Worm (Caenorhabditis elegans): ENCODE data around the gene B0334.10.

Gene B0334.10

ce11 chrII:11547254-11547687 lies 29.0 kb downstream of the B0334.10 start, which contains the start of gene F54D5.7:
Gene F54D5.7, plus strand, starts transcription at chrII:11547517.
- no peak for TF ChIP-seq ztf-28 (GFP tag; IDR thresholded peaks at IDR 0.05)
- peak; percentile 44 for TF ChIP-seq ZK185.1 (tag; optimal IDR thresholded peaks at IDR 0.05; ENCODE audit: poor library complexity, severe bottlenecking)
- TF ChIP-seq Y95B8A.8 (GFP tag; IDR thresholded peaks at IDR 0.05): no peak
- TF ChIP-seq hmg-1.2 (GFP tag; IDR thresholded peaks at IDR 0.05): peak; percentile 33; the same call in 1 of the 2 replicates
- TF ChIP-seq nfyb-1 (GFP tag; IDR thresholded peaks at IDR 0.05): peak; percentile 84; the same call in 1 of the 2 replicates
- no peak for TF ChIP-seq unc-62 (GFP tag; optimal IDR thresholded peaks at IDR 0.05)
- no peak for TF ChIP-seq sptf-2 (GFP tag; optimal IDR thresholded peaks at IDR 0.05)
- TF ChIP-seq T26A5.8 (tag; optimal IDR thresholded peaks at IDR 0.05): no peak
- TF ChIP-seq K12H6.12 (tag; optimal IDR thresholded peaks at IDR 0.05): peak; percentile 42
- TF ChIP-seq lin-40 (tag; optimal IDR thresholded peaks at IDR 0.05): peak; percentile 21
- TF ChIP-seq nhr-120 (GFP tag; IDR thresholded peaks at IDR 0.05): no peak
- TF ChIP-seq mel-28 (tag; optimal IDR thresholded peaks at IDR 0.05; ENCODE audit: borderline replicate concordance): peak; percentile 26
- TF ChIP-seq cebp-1 (GFP tag; IDR thresholded peaks at IDR 0.05): peak; percentile 15; the same call in 1 of the 2 replicates
- peak; percentile 73 for TF ChIP-seq cebp-1 (tag; optimal IDR thresholded peaks at IDR 0.05)
- no peak for TF ChIP-seq D2030.7 (GFP tag; IDR thresholded peaks at IDR 0.05)
- peak; percentile 49 for TF ChIP-seq gei-17 (GFP tag; optimal IDR thresholded peaks at IDR 0.05)
- TF ChIP-seq ceh-40 (GFP tag; IDR thresholded peaks at IDR 0.05): 0 out of 2 replicates have a peak, but pooled peaks have one; percentile 21
- peak; percentile 47 for TF ChIP-seq dpff-1 (tag; optimal IDR thresholded peaks at IDR 0.05)
- TF ChIP-seq lin-54 (GFP tag; optimal IDR thresholded peaks at IDR 0.05): peak; percentile 76
- no peak for TF ChIP-seq F57A8.1 (GFP tag; optimal IDR thresholded peaks at IDR 0.05)
- TF ChIP-seq hmg-20 (GFP tag; IDR thresholded peaks at IDR 0.05): peak; percentile 65
- TF ChIP-seq ztf-26 (tag; optimal IDR thresholded peaks at IDR 0.05): peak; percentile 73
- peak; percentile 74 for TF ChIP-seq chd-7 (tag; optimal IDR thresholded peaks at IDR 0.05)
- TF ChIP-seq attf-5 (GFP tag; optimal IDR thresholded peaks at IDR 0.05): peak; percentile 75
- peak; percentile 53 for TF ChIP-seq mxl-1 (tag; optimal IDR thresholded peaks at IDR 0.05)
- peak; percentile 75 for TF ChIP-seq athp-1 (tag; optimal IDR thresholded peaks at IDR 0.05)
- TF ChIP-seq ets-4 (GFP tag; optimal IDR thresholded peaks at IDR 0.05): peak; percentile 96
- TF ChIP-seq snpc-1.3 (tag; optimal IDR thresholded peaks at IDR 0.05; ENCODE audit: insufficient read depth): no peak
- no peak for TF ChIP-seq akir-1 (GFP tag; optimal IDR thresholded peaks at IDR 0.05)
- TF ChIP-seq lin-35 (GFP tag; optimal IDR thresholded peaks at IDR 0.05): peak in 1 of 3 experiments; percentile 42
- peak; percentile 39 for TF ChIP-seq F10E7.11 (tag; optimal IDR thresholded peaks at IDR 0.05)
- peak; percentile 61; the same call in 1 of the 2 replicates for TF ChIP-seq dox-1 (GFP tag; IDR thresholded peaks at IDR 0.05)
- TF ChIP-seq madf-8 (GFP tag; conservative IDR thresholded peaks at IDR 0.05): no peak
- TF ChIP-seq mes-4 (tag; optimal IDR thresholded peaks at IDR 0.05): no peak
- no peak for TF ChIP-seq hrde-1 (tag; optimal IDR thresholded peaks at IDR 0.05; ENCODE audit: borderline replicate concordance)
- peak; percentile 34 for TF ChIP-seq zim-3 (tag; optimal IDR thresholded peaks at IDR 0.05)
- no peak for TF ChIP-seq sea-2 (GFP tag; IDR thresholded peaks at IDR 0.05)
- TF ChIP-seq pbrm-1 (GFP tag; IDR thresholded peaks at IDR 0.05): peak; percentile 65; the same call in 1 of the 2 replicates
- TF ChIP-seq F57C9.4 (tag; optimal IDR thresholded peaks at IDR 0.05): no peak
- no peak for TF ChIP-seq snpc-4 (GFP tag; optimal IDR thresholded peaks at IDR 0.05)
- peak in 3 of 4 experiments; percentile 25 to 64 (median 51) for TF ChIP-seq snpc-4 (tag; optimal IDR thresholded peaks at IDR 0.05)
- peak; percentile 60; the same call in 1 of the 2 replicates for TF ChIP-seq K11D2.4 (GFP tag; IDR thresholded peaks at IDR 0.05)
- no peak for TF ChIP-seq snpc-1.1 (tag; optimal IDR thresholded peaks at IDR 0.05; ENCODE audit: insufficient read depth)
- TF ChIP-seq T07F8.4 (tag; optimal IDR thresholded peaks at IDR 0.05): peak; percentile 22
- TF ChIP-seq zfh-2 (GFP tag; conservative IDR thresholded peaks at IDR 0.05): 0 out of 2 replicates have a peak, but pooled peaks have one; percentile 9
- no peak for TF ChIP-seq nfya-1 (tag; optimal IDR thresholded peaks at IDR 0.05; ENCODE audit: borderline replicate concordance, insufficient read depth)
- peak; percentile 25 for TF ChIP-seq F52B5.7 (tag; optimal IDR thresholded peaks at IDR 0.05)
- TF ChIP-seq madf-3 (GFP tag; IDR thresholded peaks at IDR 0.05): 0 out of 2 replicates have a peak, but pooled peaks have one; percentile 32
